Worm (Caenorhabditis elegans): ENCODE data around the gene dpr-1.

dpr-1 gene

DNA sequence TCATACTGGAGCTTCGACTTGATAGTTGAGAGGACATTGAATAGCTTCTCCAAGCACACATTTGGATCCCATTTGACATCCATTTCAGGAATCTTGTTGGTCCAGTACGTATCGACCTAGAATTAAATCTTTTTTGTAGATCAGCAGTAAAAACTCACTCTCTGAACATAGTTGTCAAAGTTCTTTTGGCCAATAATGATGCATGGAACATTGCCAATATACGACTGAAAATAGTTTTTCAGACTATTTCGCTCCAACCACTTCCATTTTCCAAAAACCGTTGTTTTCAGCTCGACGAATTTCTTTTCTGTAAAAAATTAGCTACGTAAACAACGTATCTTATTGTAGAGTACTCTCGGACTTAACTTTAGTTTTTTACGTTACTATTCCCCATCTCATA, 39.7 kb upstream of the dpr-1 start (continued):
- no peak for TF ChIP-seq nhr-27 (tag; optimal IDR thresholded peaks at IDR 0.05)
- no peak for TF ChIP-seq lin-54 (GFP tag; optimal IDR thresholded peaks at IDR 0.05)

DNA sequence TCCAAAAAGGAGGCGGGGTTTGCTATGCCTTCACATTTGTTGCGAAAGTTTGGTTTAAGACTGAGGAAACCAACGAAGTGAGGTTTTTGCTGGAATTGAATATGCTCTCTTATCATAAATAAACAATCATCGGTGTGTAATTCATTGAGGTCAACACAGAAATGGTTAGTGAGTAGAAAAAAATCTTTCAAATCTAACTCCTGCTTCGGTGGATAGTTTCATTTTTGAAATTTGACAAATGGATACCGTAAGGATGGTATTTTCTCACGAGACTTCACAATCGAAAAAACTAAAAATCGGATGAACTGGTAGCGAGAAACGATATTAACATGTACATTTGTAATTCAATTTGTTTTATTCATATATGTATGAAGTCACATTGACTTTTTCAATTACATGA, 38.8 kb upstream of the dpr-1 start, which contains the start of gene eol-1:
TSS of gene eol-1 (minus strand) at position 101 of the 400 bp plus-strand sequence.
- no peak for TF ChIP-seq Y53G8AR.9 (GFP tag; conservative IDR thresholded peaks at IDR 0.05)
- TF ChIP-seq chd-7 (tag; optimal IDR thresholded peaks at IDR 0.05) = no peak
- TF ChIP-seq unc-62 (GFP tag; optimal IDR thresholded peaks at IDR 0.05) = no peak
- TF ChIP-seq hmg-1.2 (GFP tag; IDR thresholded peaks at IDR 0.05) = no peak
- TF ChIP-seq repo-1 (tag; optimal IDR thresholded peaks at IDR 0.05) = no peak
- no peak for TF ChIP-seq Y95B8A.8 (GFP tag; IDR thresholded peaks at IDR 0.05)
- TF ChIP-seq tbx-9 (tag; optimal IDR thresholded peaks at IDR 0.05; ENCODE audit: borderline replicate concordance) = no peak
- TF ChIP-seq Y79H2A.3 (GFP tag; conservative IDR thresholded peaks at IDR 0.05) = no peak
- no peak for TF ChIP-seq egl-18 (GFP tag; IDR thresholded peaks at IDR 0.05)
- TF ChIP-seq rpc-1 (optimal IDR thresholded peaks at IDR 0.05) = no peak
- no peak for TF ChIP-seq rpc-1 (tag; optimal IDR thresholded peaks at IDR 0.05)
- TF ChIP-seq T07F8.4 (tag; optimal IDR thresholded peaks at IDR 0.05) = no peak
- TF ChIP-seq ceh-100 (GFP tag; IDR thresholded peaks at IDR 0.05) = no peak
- TF ChIP-seq ceh-40 (GFP tag; IDR thresholded peaks at IDR 0.05) = no peak
- TF ChIP-seq B0019.2 (GFP tag; conservative IDR thresholded peaks at IDR 0.05) = no peak

DNA sequence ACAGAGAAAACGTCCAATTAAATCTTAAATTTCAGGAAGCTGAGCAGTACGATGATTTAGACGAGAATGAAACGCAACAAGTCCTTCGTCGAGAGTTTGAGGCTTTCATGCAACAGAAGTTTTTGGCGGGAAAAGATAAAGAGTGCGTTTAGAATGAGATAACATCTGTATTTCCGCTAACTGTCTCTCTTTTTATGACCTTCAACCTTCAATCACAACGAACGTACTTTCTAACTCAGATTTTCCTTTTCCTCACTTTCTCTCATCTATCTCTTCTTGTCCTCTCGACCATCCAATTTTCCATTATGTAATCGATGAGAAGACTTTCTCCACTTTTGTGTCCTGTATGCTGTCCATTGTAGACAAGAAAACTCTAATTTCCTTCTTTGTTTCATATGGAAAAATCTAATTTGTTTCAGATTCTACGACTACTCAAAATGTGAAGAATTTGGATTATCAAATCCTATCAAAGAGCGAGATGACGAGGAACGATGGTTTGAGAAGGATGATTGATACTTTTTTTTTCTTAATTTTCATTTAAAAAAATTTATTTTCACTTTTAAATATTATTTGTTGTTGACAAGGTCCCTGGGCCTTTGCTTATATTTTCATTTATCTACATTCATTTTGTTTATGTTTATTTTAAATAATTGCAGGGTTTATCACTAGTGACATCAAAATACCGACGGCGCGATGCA, 21.4 kb upstream of the dpr-1 start, which contains the start of gene sao-1:
TSS of gene sao-1 (plus strand) at position 648 of the 698 bp plus-strand sequence.
- no peak for TF ChIP-seq tbp1 (GFP tag; optimal IDR thresholded peaks at IDR 0.05)
- 0 out of 2 replicates have a peak, but pooled peaks have one; percentile 22 for TF ChIP-seq Y79H2A.3 (GFP tag; conservative IDR thresholded peaks at IDR 0.05)

DNA sequence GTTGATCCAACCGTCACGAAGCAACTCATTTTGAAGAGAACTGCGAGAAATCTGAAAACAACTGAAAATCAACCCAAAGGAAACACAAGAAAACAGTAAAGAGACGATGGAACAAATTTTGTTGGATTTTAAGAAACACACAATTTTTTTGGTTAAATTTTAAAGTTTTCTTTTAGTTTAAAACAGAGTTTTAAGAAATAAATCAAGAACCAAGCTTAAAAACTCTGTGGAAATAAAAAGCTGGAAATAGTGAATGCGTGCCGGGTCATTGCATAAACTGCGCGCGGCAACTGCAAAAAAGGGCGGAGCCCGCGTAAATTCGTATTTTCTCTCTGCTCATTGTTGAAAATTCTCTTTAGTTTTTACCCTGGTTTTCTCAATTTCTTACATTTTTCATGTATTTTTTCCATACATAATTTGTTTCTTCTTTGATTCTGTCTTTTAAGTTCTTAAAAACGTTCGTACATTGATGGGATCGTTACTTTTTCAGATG, 20.0 kb upstream of the dpr-1 start, which contains the start of the genes algn-13 and R10D12.13:
TSS of gene algn-13 (minus strand) at position 51 of the 493 bp plus-strand sequence.
TSS of gene R10D12.13 (plus strand) at position 491 of the 493 bp plus-strand sequence.
- peak in 2 of 3 experiments; percentile 16 to 68 for TF ChIP-seq lin-35 (GFP tag; optimal IDR thresholded peaks at IDR 0.05)
- TF ChIP-seq K11D2.4 (GFP tag; IDR thresholded peaks at IDR 0.05) = no peak
- TF ChIP-seq madf-6 (GFP tag; IDR thresholded peaks at IDR 0.05) = peak; percentile 93
- TF ChIP-seq pbrm-1 (GFP tag; IDR thresholded peaks at IDR 0.05) = peak; percentile 78
- no peak for TF ChIP-seq akir-1 (GFP tag; optimal IDR thresholded peaks at IDR 0.05)
- no peak for TF ChIP-seq aptf-3 (GFP tag; IDR thresholded peaks at IDR 0.05)
- no peak for TF ChIP-seq Y67H2A.10 (GFP tag; conservative IDR thresholded peaks at IDR 0.05)
- TF ChIP-seq mel-28 (tag; optimal IDR thresholded peaks at IDR 0.05; ENCODE audit: borderline replicate concordance) = no peak
- no peak for TF ChIP-seq aptf-2 (GFP tag; conservative IDR thresholded peaks at IDR 0.05)
- 0 out of 2 replicates have a peak, but pooled peaks have one; percentile 7 for TF ChIP-seq hmg-20 (GFP tag; IDR thresholded peaks at IDR 0.05)
- TF ChIP-seq ceh-58 (GFP tag; IDR thresholded peaks at IDR 0.05) = no peak
- no peak for TF ChIP-seq ceh-40 (GFP tag; IDR thresholded peaks at IDR 0.05)
- no peak for TF ChIP-seq B0261.1 (tag; optimal IDR thresholded peaks at IDR 0.05)
- TF ChIP-seq die-1 (tag; optimal IDR thresholded peaks at IDR 0.05) = no peak
- no peak for TF ChIP-seq fkh-3 (tag; optimal IDR thresholded peaks at IDR 0.05)
- peak; percentile 76 for TF ChIP-seq ceh-100 (GFP tag; IDR thresholded peaks at IDR 0.05)
- TF ChIP-seq tlf-1 (GFP tag; optimal IDR thresholded peaks at IDR 0.05) = peak; percentile 41
- TF ChIP-seq sptf-2 (GFP tag; optimal IDR thresholded peaks at IDR 0.05) = no peak
- TF ChIP-seq lsy-27 (tag; optimal IDR thresholded peaks at IDR 0.05; ENCODE audit: borderline replicate concordance, insufficient read depth) = no peak
- no peak for TF ChIP-seq ets-4 (GFP tag; optimal IDR thresholded peaks at IDR 0.05)
- no peak for TF ChIP-seq mes-4 (tag; optimal IDR thresholded peaks at IDR 0.05)
- no peak for TF ChIP-seq let-526 (GFP tag; IDR thresholded peaks at IDR 0.05)
- no peak for TF ChIP-seq hlh-12 (tag; optimal IDR thresholded peaks at IDR 0.05)
- no peak for TF ChIP-seq cebp-2 (GFP tag; IDR thresholded peaks at IDR 0.05)
- TF ChIP-seq him-1 (tag; optimal IDR thresholded peaks at IDR 0.05) = no peak
- peak; percentile 52 for TF ChIP-seq lsl-1 (GFP tag; optimal IDR thresholded peaks at IDR 0.05)
- no peak for TF ChIP-seq sea-2 (GFP tag; IDR thresholded peaks at IDR 0.05)
